Worm (Caenorhabditis elegans): ENCODE results near the gene phat-8.

DNA sequence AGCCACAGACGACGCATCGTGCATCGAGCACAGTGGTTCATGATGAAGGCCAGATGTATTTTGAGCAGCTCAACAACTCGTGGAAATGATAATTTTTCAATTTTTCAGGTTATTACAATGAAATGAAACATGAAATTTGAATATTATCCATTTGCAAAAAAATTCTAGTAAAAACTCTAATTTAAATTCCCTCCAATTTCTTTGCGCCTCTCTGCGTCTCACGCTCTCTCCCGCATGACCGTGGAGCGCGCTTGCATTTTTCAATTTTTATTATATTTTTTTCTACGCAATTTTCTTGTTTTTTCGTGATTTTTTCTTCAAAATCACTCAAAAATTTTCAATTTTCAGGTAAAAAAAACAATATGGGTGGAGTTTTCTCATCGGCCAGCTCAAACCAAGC lies 12.2 kb upstream of the phat-8 start, which contains the start of gene tag-281:
- TF ChIP-seq nhr-11 (tag; optimal IDR thresholded peaks at IDR 0.05) (no peak), hlh-30 (tag; optimal IDR thresholded peaks at IDR 0.05; ENCODE audit: insufficient read depth) (no peak), ref-2 (tag; optimal IDR thresholded peaks at IDR 0.05) (no peak), ceh-9 (tag; optimal IDR thresholded peaks at IDR 0.05) (no peak), ztf-16 (tag; optimal IDR thresholded peaks at IDR 0.05) (no peak), odd-2 (tag; optimal IDR thresholded peaks at IDR 0.05) (no peak), zip-5 (tag; optimal IDR thresholded peaks at IDR 0.05) (no peak), rnt-1 (tag; optimal IDR thresholded peaks at IDR 0.05) (no peak), fkh-10 (GFP tag; optimal IDR thresholded peaks at IDR 0.05) (no peak), ama-1 (optimal IDR thresholded peaks at IDR 0.05) (no peak)
